Fruit fly (Drosophila melanogaster) whole organism, embryonic: ENCODE results near the gene Twdlalpha.

Experiments used
- Abd-B ChIP-seq: fragments of 200-800 bp; sonication (Bioruptor generic); optimal IDR thresholded peaks from 2 replicates; lab custom pipeline; 2018; ENCODE audit warnings: missing biosample characterization, mild to moderate bottlenecking, missing genetic modification characterization, moderate library complexity
- Bgb ChIP-seq: fragments of 200-800 bp; sonication (Bioruptor generic); IDR thresholded peaks from 2 replicates; pipeline ENCODE4 v1.3.6; 2022; ENCODE audit warnings: missing biosample characterization, missing genetic modification characterization; ENCODE audit not compliant: partially characterized antibody
- CG10209 ChIP-seq: fragments of 200-800 bp; sonication (Bioruptor generic); optimal IDR thresholded peaks from 3 replicates; lab custom pipeline; 2017; ENCODE audit warnings: missing biosample characterization, mild to moderate bottlenecking, missing genetic modification characterization, missing genetic modification reagents
- CG10274 ChIP-seq: fragments of 200-800 bp; sonication (Bioruptor generic); optimal IDR thresholded peaks from 3 replicates; lab custom pipeline; 2017; ENCODE audit warnings: missing biosample characterization, mild to moderate bottlenecking, missing genetic modification characterization
- CG12104 ChIP-seq: fragments of 200-800 bp; sonication (Bioruptor generic); optimal IDR thresholded peaks from 3 replicates; lab custom pipeline; 2016; ENCODE audit warnings: missing biosample characterization, missing genetic modification characterization
- CG12744 ChIP-seq: fragments of 200-800 bp; sonication (Bioruptor generic); optimal IDR thresholded peaks from 2 replicates; lab custom pipeline; 2016; ENCODE audit warnings: missing biosample characterization, missing genetic modification characterization
- CG13775 ChIP-seq: fragments of 200-800 bp; sonication (Bioruptor generic); optimal IDR thresholded peaks from 3 replicates; lab custom pipeline; 2017; ENCODE audit warnings: missing biosample characterization, mild to moderate bottlenecking, missing genetic modification characterization
- CG13894 ChIP-seq: fragments of 200-800 bp; sonication (Bioruptor generic); optimal IDR thresholded peaks from 3 replicates; lab custom pipeline; 2018; ENCODE audit warnings: missing biosample characterization, mild to moderate bottlenecking, missing genetic modification characterization, moderate library complexity
- CG17361 ChIP-seq: fragments of 200-800 bp; sonication (Bioruptor generic); IDR thresholded peaks from 3 replicates; pipeline ENCODE4 v1.3.6; 2022; ENCODE audit warnings: missing biosample characterization, missing genetic modification characterization
- CG17802 ChIP-seq: fragments of 200-800 bp; sonication (Bioruptor generic); optimal IDR thresholded peaks from 2 replicates; lab custom pipeline; 2018; ENCODE audit warnings: missing biosample characterization, mild to moderate bottlenecking, missing genetic modification characterization, moderate library complexity
- CG17912 ChIP-seq: fragments of 200-800 bp; sonication (Bioruptor generic); optimal IDR thresholded peaks from 2 replicates; lab custom pipeline; 2018; ENCODE audit warnings: missing biosample characterization, mild to moderate bottlenecking, missing genetic modification characterization
- CG2199 ChIP-seq: fragments of 200-800 bp; sonication (Bioruptor generic); IDR thresholded peaks from 3 replicates; pipeline ENCODE4 v1.3.6; 2022; ENCODE audit warnings: missing biosample characterization, missing genetic modification characterization
- CG3838 ChIP-seq: fragments of 200-800 bp; sonication (Bioruptor generic); optimal IDR thresholded peaks from 3 replicates; lab custom pipeline; 2016; ENCODE audit warnings: missing biosample characterization, missing genetic modification characterization
- CG4328 ChIP-seq: fragments of 200-800 bp; sonication (Bioruptor generic); optimal IDR thresholded peaks from 3 replicates; lab custom pipeline; 2017; ENCODE audit warnings: missing biosample characterization, missing genetic modification reagents, missing genetic modification characterization
- CG4404 ChIP-seq: fragments of 200-800 bp; sonication (Bioruptor generic); IDR thresholded peaks from 2 replicates; pipeline ENCODE4 v1.3.6; 2022; ENCODE audit warnings: missing biosample characterization, missing genetic modification characterization
- CG4820 ChIP-seq: fragments of 200-800 bp; sonication (Bioruptor generic); optimal IDR thresholded peaks from 3 replicates; lab custom pipeline; 2016; ENCODE audit warnings: missing biosample characterization, missing genetic modification characterization
- CG5245 ChIP-seq: fragments of 200-800 bp; sonication (Bioruptor generic); optimal IDR thresholded peaks from 3 replicates; lab custom pipeline; 2016; ENCODE audit warnings: missing biosample characterization, missing genetic modification characterization
- CG7839 ChIP-seq: fragments of 200-800 bp; sonication (Bioruptor generic); optimal IDR thresholded peaks from 3 replicates; lab custom pipeline; 2018; ENCODE audit warnings: missing biosample characterization, mild to moderate bottlenecking, missing genetic modification characterization, moderate library complexity
- CG8089 ChIP-seq: fragments of 200-800 bp; sonication (Bioruptor generic); optimal IDR thresholded peaks from 3 replicates; lab custom pipeline; 2016; ENCODE audit warnings: missing biosample characterization, missing genetic modification characterization
- CG8290 ChIP-seq, 3 experiments: fragments of 200-800 bp; sonication (Bioruptor generic); optimal IDR thresholded peaks; 2 replicates each; lab custom pipeline; 2016 to 2019; ENCODE audit warnings: missing biosample characterization in 3 of 3, missing genetic modification characterization in 3 of 3, mild to moderate bottlenecking in 2 of 3, moderate library complexity in 1 of 3
- CG8388 ChIP-seq: fragments of 200-800 bp; sonication (Bioruptor generic); optimal IDR thresholded peaks from 2 replicates; lab custom pipeline; 2019; ENCODE audit warnings: missing biosample characterization, mild to moderate bottlenecking, missing genetic modification characterization, moderate library complexity
- CHES-1-like ChIP-seq: fragments of 200-800 bp; sonication (Bioruptor generic); optimal IDR thresholded peaks from 2 replicates; lab custom pipeline; 2016; ENCODE audit warnings: missing biosample characterization, missing genetic modification characterization
- CTCF ChIP-seq: fragments of 200-800 bp; sonication (Bioruptor generic); optimal IDR thresholded peaks from 2 replicates; lab custom pipeline; 2017; ENCODE audit warnings: missing biosample characterization, mild to moderate bottlenecking, missing genetic modification characterization, moderate library complexity
- Doc2 ChIP-seq: fragments of 200-800 bp; sonication (Bioruptor generic); IDR thresholded peaks from 2 replicates; pipeline ENCODE4 v1.3.6; 2022; ENCODE audit warnings: missing biosample characterization, missing genetic modification characterization
- Doc3 ChIP-seq: fragments of 200-800 bp; sonication (Bioruptor generic); IDR thresholded peaks from 3 replicates; pipeline ENCODE4 v1.3.6; 2022; ENCODE audit warnings: missing biosample characterization, missing genetic modification characterization; ENCODE audit not compliant: partially characterized antibody
- Side ChIP-seq: fragments of 200-800 bp; sonication (Bioruptor generic); optimal IDR thresholded peaks from 2 replicates; lab custom pipeline; 2016; ENCODE audit warnings: missing biosample characterization, missing genetic modification characterization
- Sin3A ChIP-seq: fragments of >200 bp; optimal IDR thresholded peaks from 2 replicates; lab custom pipeline; 2018
- Sry-β ChIP-seq: fragments of 200-800 bp; sonication (Bioruptor generic); optimal IDR thresholded peaks from 2 replicates; lab custom pipeline; 2018; ENCODE audit warnings: missing biosample characterization, mild to moderate bottlenecking, missing genetic modification characterization, moderate library complexity
- Stat92E ChIP-seq, 3 experiments: fragments of >200 bp in 2 of 3; fragments of 200-800 bp in 1 of 3; sonication (Bioruptor generic) in 1 of 3; optimal IDR thresholded peaks; 2 replicates each; lab custom pipeline; 2017 to 2019; ENCODE audit warnings: missing biosample characterization in 3 of 3, missing genetic modification characterization in 3 of 3, mild to moderate bottlenecking in 1 of 3, moderate library complexity in 1 of 3
- bowl ChIP-seq: fragments of 200-800 bp; sonication (Bioruptor generic); IDR thresholded peaks from 2 replicates; pipeline ENCODE4 v1.3.6; 2022; ENCODE audit warnings: missing biosample characterization, missing genetic modification characterization
- chn ChIP-seq: fragments of 200-800 bp; sonication (Bioruptor generic); optimal IDR thresholded peaks from 2 replicates; lab custom pipeline; 2016; ENCODE audit warnings: missing biosample characterization, missing genetic modification characterization
- crp ChIP-seq, 2 experiments: fragments of 200-800 bp; sonication (Bioruptor generic); optimal IDR thresholded peaks; 2 replicates in 1 of 2; 3 replicates in 1 of 2; lab custom pipeline; 2017; ENCODE audit warnings: missing biosample characterization in 2 of 2, missing genetic modification characterization in 2 of 2, mild to moderate bottlenecking in 1 of 2, moderate library complexity in 1 of 2
- eyg ChIP-seq: fragments of 200-800 bp; sonication (Bioruptor generic); optimal IDR thresholded peaks from 3 replicates; lab custom pipeline; 2016; ENCODE audit warnings: missing biosample characterization, missing genetic modification characterization
- gcm ChIP-seq: fragments of 200-800 bp; sonication (Bioruptor generic); optimal IDR thresholded peaks from 2 replicates; lab custom pipeline; 2019; ENCODE audit warnings: missing biosample characterization, mild to moderate bottlenecking, missing genetic modification characterization, moderate library complexity
- hbn ChIP-seq: fragments of 200-800 bp; sonication (Bioruptor generic); IDR thresholded peaks from 2 replicates; pipeline ENCODE4 v1.3.6; 2022; ENCODE audit warnings: missing biosample characterization, missing genetic modification characterization; ENCODE audit not compliant: partially characterized antibody
- hkb ChIP-seq, 2 experiments: fragments of 200-800 bp in 1 of 2; fragments of >200 bp in 1 of 2; sonication (Bioruptor generic) in 1 of 2; IDR thresholded peaks in 1 of 2; optimal IDR thresholded peaks in 1 of 2; 2 replicates each; pipeline versions ENCODE4 v1.3.6 to Lab custom; 2017 to 2022; ENCODE audit warnings: missing biosample characterization in 1 of 2, missing genetic modification characterization in 1 of 2
- kay ChIP-seq: fragments of 200-800 bp; sonication (Bioruptor generic); optimal IDR thresholded peaks from 2 replicates; lab custom pipeline; 2016; ENCODE audit warnings: missing biosample characterization, missing genetic modification characterization
- lbe ChIP-seq: fragments of 200-800 bp; sonication (Bioruptor generic); optimal IDR thresholded peaks from 2 replicates; lab custom pipeline; 2016; ENCODE audit warnings: missing biosample characterization, mild to moderate bottlenecking, missing genetic modification characterization
- lmd ChIP-seq: fragments of 200-800 bp; sonication (Bioruptor generic); IDR thresholded peaks from 2 replicates; pipeline ENCODE4 v1.3.6; 2022; ENCODE audit warnings: missing biosample characterization, missing genetic modification characterization
- peb ChIP-seq: fragments of 200-800 bp; sonication (Bioruptor generic); IDR thresholded peaks from 2 replicates; pipeline ENCODE4 v1.3.6; 2022; ENCODE audit warnings: missing biosample characterization, missing genetic modification characterization
- pho ChIP-seq: fragments of 200-800 bp; sonication (Bioruptor generic); optimal IDR thresholded peaks from 2 replicates; lab custom pipeline; 2016; ENCODE audit warnings: missing biosample characterization, missing genetic modification characterization
- slp2 ChIP-seq: fragments of 200-800 bp; sonication (Bioruptor generic); optimal IDR thresholded peaks from 2 replicates; lab custom pipeline; 2016; ENCODE audit warnings: missing biosample characterization, missing genetic modification characterization
- sug ChIP-seq: fragments of 200-800 bp; optimal IDR thresholded peaks from 2 replicates; lab custom pipeline; 2019; ENCODE audit warnings: missing biosample characterization, mild to moderate bottlenecking, missing genetic modification characterization, moderate library complexity
- toy ChIP-seq: fragments of 200-800 bp; sonication (Bioruptor generic); IDR thresholded peaks from 2 replicates; pipeline ENCODE4 v1.3.6; 2022; ENCODE audit warnings: missing biosample characterization, missing genetic modification characterization
- unpg ChIP-seq: fragments of 200-800 bp; sonication (Bioruptor generic); optimal IDR thresholded peaks from 3 replicates; lab custom pipeline; 2018; ENCODE audit warnings: missing biosample characterization, mild to moderate bottlenecking, missing genetic modification characterization, moderate library complexity
- usp ChIP-seq: fragments of >200 bp; optimal IDR thresholded peaks from 2 replicates; lab custom pipeline; 2017; ENCODE audit warnings: missing biosample characterization, missing genetic modification characterization
- vfl ChIP-seq: fragments of 200-800 bp; sonication (Bioruptor generic); optimal IDR thresholded peaks from 2 replicates; lab custom pipeline; 2016; ENCODE audit warnings: missing biosample characterization, missing genetic modification characterization
- vvl ChIP-seq: fragments of 200-800 bp; sonication (Bioruptor generic); IDR thresholded peaks from 2 replicates; pipeline ENCODE4 v1.3.6; 2022; ENCODE audit warnings: missing biosample characterization, missing genetic modification characterization
- wor ChIP-seq: fragments of 200-800 bp; sonication (Bioruptor generic); IDR thresholded peaks from 2 replicates; pipeline ENCODE4 v1.3.6; 2022; ENCODE audit warnings: missing biosample characterization, missing genetic modification characterization
- zen2 ChIP-seq: fragments of 200-800 bp; sonication (Bioruptor generic); IDR thresholded peaks from 3 replicates; pipeline ENCODE4 v1.3.6; 2022; ENCODE audit warnings: missing biosample characterization, missing genetic modification characterization; ENCODE audit not compliant: partially characterized antibody

Twdlalpha gene

dm6 chrX:16783141-16783715 lies 40.6 kb downstream of the Twdlalpha start, which contains the start of gene if (continued):
- TF ChIP-seq Abd-B (GFP tag; lab: Kevin White, UChicago): no peak
- peak; percentile 31 for TF ChIP-seq CTCF (GFP tag; lab: Kevin White, UChicago)
- TF ChIP-seq unpg (GFP tag; lab: Kevin White, UChicago): no peak
- TF ChIP-seq eyg (GFP tag; lab: Kevin White, UChicago): no peak
- no peak for TF ChIP-seq CG4820 (GFP tag; lab: Kevin White, UChicago)
- TF ChIP-seq gcm: no peak
- TF ChIP-seq CG10274 (GFP tag; lab: Kevin White, UChicago): no peak
- 0 out of 3 replicates have a peak, but pooled peaks have one; percentile 24 for TF ChIP-seq CG17361 (GFP tag; lab: Robert Waterston, UW)
- TF ChIP-seq CG12744 (GFP tag; lab: Kevin White, UChicago): no peak
- no peak for TF ChIP-seq vfl (GFP tag; lab: Kevin White, UChicago)
- TF ChIP-seq kay: no peak
- no peak for TF ChIP-seq CG10209 (GFP tag; lab: Kevin White, UChicago)
- TF ChIP-seq CG2199: 0 out of 3 replicates have a peak, but pooled peaks have one; percentile 8
- no peak for TF ChIP-seq CG17802
- no peak for TF ChIP-seq CG4404 (GFP tag; lab: Robert Waterston, UW)
- no peak for TF ChIP-seq peb (GFP tag; lab: Robert Waterston, UW)
- no peak for TF ChIP-seq lbe (GFP tag; lab: Kevin White, UChicago)
- TF ChIP-seq Sry-β: no peak
- no peak for TF ChIP-seq usp (GFP tag; lab: Kevin White, UChicago)
- TF ChIP-seq CG8089 (GFP tag; lab: Kevin White, UChicago): no peak
- TF ChIP-seq hkb (optimal IDR thresholded peaks at IDR 0.05; lab: Kevin White, UChicago): no peak
- 0 out of 2 replicates have a peak, but pooled peaks have one; percentile 20 for TF ChIP-seq hkb (GFP tag; IDR thresholded peaks at IDR 0.05; lab: Robert Waterston, UW)
- TF ChIP-seq CG8388 (GFP tag; lab: Kevin White, UChicago): no peak
- TF ChIP-seq Bgb (GFP tag; lab: Robert Waterston, UW): no peak
- TF ChIP-seq pho (GFP tag; lab: Kevin White, UChicago): no peak
- no peak for TF ChIP-seq CHES-1-like (GFP tag; lab: Kevin White, UChicago)
- no peak for TF ChIP-seq CG5245
- TF ChIP-seq Sin3A: no peak
- no peak for TF ChIP-seq chn (GFP tag; lab: Kevin White, UChicago)
- no peak for TF ChIP-seq crp (GFP tag; optimal IDR thresholded peaks at IDR 0.05; lab: Kevin White, UChicago)
- no peak for TF ChIP-seq CG3838
- TF ChIP-seq CG17912 (GFP tag; lab: Kevin White, UChicago): no peak
- no peak for TF ChIP-seq slp2 (GFP tag; lab: Kevin White, UChicago)
- no peak for TF ChIP-seq CG8290 (GFP tag; optimal IDR thresholded peaks at IDR 0.05; lab: Kevin White, UChicago)
- peak in 1 of 2 experiments; percentile 25 for TF ChIP-seq CG8290 (tag; optimal IDR thresholded peaks at IDR 0.05; lab: Kevin White, UChicago)
- TF ChIP-seq bowl (GFP tag; lab: Robert Waterston, UW): no peak
- TF ChIP-seq zen2 (GFP tag; lab: Robert Waterston, UW): no peak
- TF ChIP-seq Doc3 (GFP tag; lab: Robert Waterston, UW): no peak
- no peak for TF ChIP-seq Side (GFP tag; lab: Kevin White, UChicago)
- no peak for TF ChIP-seq CG7839 (tag; lab: Kevin White, UChicago)
- TF ChIP-seq CG12104 (GFP tag; lab: Kevin White, UChicago): no peak
- TF ChIP-seq lmd: no peak
- TF ChIP-seq sug (tag; lab: Kevin White, UChicago): no peak
- no peak for TF ChIP-seq CG13894
- TF ChIP-seq CG13775 (GFP tag; lab: Kevin White, UChicago): no peak
- no peak for TF ChIP-seq CG4328 (GFP tag; lab: Kevin White, UChicago)
- no peak for TF ChIP-seq toy (GFP tag; lab: Robert Waterston, UW)
- TF ChIP-seq wor: no peak
- no peak for TF ChIP-seq hbn (GFP tag; lab: Robert Waterston, UW)
- peak; percentile 45; the same call in 1 of the 2 replicates for TF ChIP-seq vvl
- TF ChIP-seq Doc2 (GFP tag; lab: Robert Waterston, UW): no peak
- no peak for TF ChIP-seq Stat92E (GFP tag; optimal IDR thresholded peaks at IDR 0.05; lab: Kevin White, UChicago)
